Fruit fly (Drosophila melanogaster) whole organism, embryonic: ENCODE results near the gene mRRF2.

Experiments
- Antp ChIP-seq: fragments of 200-800 bp; sonication (Bioruptor generic); optimal IDR thresholded peaks from 3 replicates; lab custom pipeline; 2016; ENCODE audit warnings: missing biosample characterization, missing genetic modification characterization
- Asciz ChIP-seq: fragments of 200-800 bp; sonication (Bioruptor generic); optimal IDR thresholded peaks from 2 replicates; lab custom pipeline; 2017; ENCODE audit warnings: missing biosample characterization, mild to moderate bottlenecking, missing genetic modification characterization, missing genetic modification reagents
- CG11696 ChIP-seq: fragments of 200-800 bp; sonication (Bioruptor generic); IDR thresholded peaks from 2 replicates; pipeline ENCODE4 v1.3.6; 2022; ENCODE audit warnings: missing biosample characterization, missing genetic modification characterization
- CG1529 ChIP-seq: fragments of 200-800 bp; sonication (Bioruptor generic); optimal IDR thresholded peaks from 3 replicates; lab custom pipeline; 2018; ENCODE audit warnings: missing biosample characterization, missing genetic modification characterization
- CG15514 ChIP-seq: fragments of 200-800 bp; sonication (Bioruptor generic); optimal IDR thresholded peaks from 3 replicates; lab custom pipeline; 2017; ENCODE audit warnings: missing biosample characterization, missing genetic modification characterization, mild to moderate bottlenecking, moderate library complexity, missing genetic modification reagents
- CG15601 ChIP-seq: fragments of 200-800 bp; sonication (Bioruptor generic); optimal IDR thresholded peaks from 3 replicates; lab custom pipeline; 2019; ENCODE audit warnings: missing biosample characterization, mild to moderate bottlenecking, missing genetic modification characterization, moderate library complexity
- CG15696 ChIP-seq: fragments of 200-800 bp; sonication (Bioruptor generic); optimal IDR thresholded peaks from 2 replicates; lab custom pipeline; 2019; ENCODE audit warnings: missing biosample characterization, mild to moderate bottlenecking, missing genetic modification characterization, moderate library complexity
- CG16779 ChIP-seq: fragments of 200-800 bp; sonication (Bioruptor generic); IDR thresholded peaks from 2 replicates; pipeline ENCODE4 v1.3.6; 2022; ENCODE audit warnings: missing biosample characterization, missing genetic modification characterization
- CG16815 ChIP-seq: fragments of 200-800 bp; sonication (Bioruptor generic); optimal IDR thresholded peaks from 3 replicates; lab custom pipeline; 2017; ENCODE audit warnings: missing biosample characterization, mild to moderate bottlenecking, missing genetic modification characterization
- CG17829 ChIP-seq: fragments of 200-800 bp; optimal IDR thresholded peaks from 2 replicates; lab custom pipeline; 2019; ENCODE audit warnings: missing biosample characterization, mild to moderate bottlenecking, missing genetic modification characterization, moderate library complexity
- CG18262 ChIP-seq: fragments of 200-800 bp; optimal IDR thresholded peaks from 3 replicates; lab custom pipeline; 2019; ENCODE audit warnings: missing biosample characterization, mild to moderate bottlenecking, missing genetic modification characterization, moderate library complexity
- CG18476 ChIP-seq: fragments of 200-800 bp; sonication (Bioruptor generic); optimal IDR thresholded peaks from 2 replicates; lab custom pipeline; 2016; ENCODE audit warnings: missing biosample characterization, mild to moderate bottlenecking, missing genetic modification characterization
- CG2202 ChIP-seq: fragments of 200-800 bp; sonication (Bioruptor generic); optimal IDR thresholded peaks from 2 replicates; lab custom pipeline; 2018; ENCODE audit warnings: missing biosample characterization, mild to moderate bottlenecking, missing genetic modification characterization
- CG30020 ChIP-seq: fragments of 200-800 bp; optimal IDR thresholded peaks from 2 replicates; lab custom pipeline; 2019; ENCODE audit warnings: missing biosample characterization, mild to moderate bottlenecking, missing genetic modification characterization, moderate library complexity
- CG31365 ChIP-seq: fragments of 200-800 bp; sonication (Bioruptor generic); optimal IDR thresholded peaks from 2 replicates; lab custom pipeline; 2018; ENCODE audit warnings: missing biosample characterization, mild to moderate bottlenecking, missing genetic modification characterization
- CG5180 ChIP-seq: fragments of 200-800 bp; sonication (Bioruptor generic); optimal IDR thresholded peaks from 3 replicates; lab custom pipeline; 2017; ENCODE audit warnings: missing biosample characterization, missing genetic modification characterization, mild to moderate bottlenecking, moderate library complexity, missing genetic modification reagents
- CG6813 ChIP-seq: fragments of 200-800 bp; sonication (Bioruptor generic); optimal IDR thresholded peaks from 2 replicates; lab custom pipeline; 2017; ENCODE audit warnings: missing biosample characterization, missing genetic modification characterization, mild to moderate bottlenecking, moderate library complexity, missing genetic modification reagents
- CG7271 ChIP-seq: fragments of 200-800 bp; sonication (Bioruptor generic); optimal IDR thresholded peaks from 2 replicates; lab custom pipeline; 2018; ENCODE audit warnings: missing biosample characterization, mild to moderate bottlenecking, missing genetic modification characterization, moderate library complexity
- CG7372 ChIP-seq: fragments of 200-800 bp; sonication (Bioruptor generic); IDR thresholded peaks from 2 replicates; pipeline ENCODE4 v1.3.6; 2022; ENCODE audit warnings: missing biosample characterization, missing genetic modification characterization
- CG7556 ChIP-seq: fragments of 200-800 bp; sonication (Bioruptor generic); optimal IDR thresholded peaks from 2 replicates; lab custom pipeline; 2017; ENCODE audit warnings: missing biosample characterization, mild to moderate bottlenecking, missing genetic modification characterization
- CG7839 ChIP-seq: fragments of 200-800 bp; sonication (Bioruptor generic); optimal IDR thresholded peaks from 3 replicates; lab custom pipeline; 2018; ENCODE audit warnings: missing biosample characterization, mild to moderate bottlenecking, missing genetic modification characterization, moderate library complexity
- CG7987 ChIP-seq: fragments of 200-800 bp; sonication (Bioruptor generic); optimal IDR thresholded peaks from 2 replicates; lab custom pipeline; 2018; ENCODE audit warnings: missing biosample characterization, mild to moderate bottlenecking, missing genetic modification characterization, moderate library complexity
- CG8290 ChIP-seq, 3 experiments: fragments of 200-800 bp; sonication (Bioruptor generic); optimal IDR thresholded peaks; 2 replicates each; lab custom pipeline; 2016 to 2019; ENCODE audit warnings: missing biosample characterization in 3 of 3, missing genetic modification characterization in 3 of 3, mild to moderate bottlenecking in 2 of 3, moderate library complexity in 1 of 3
- CG9932 ChIP-seq: fragments of 200-800 bp; sonication (Bioruptor generic); IDR thresholded peaks from 2 replicates; pipeline ENCODE4 v1.3.6; 2022; ENCODE audit warnings: missing biosample characterization, missing genetic modification characterization
- CrebB ChIP-seq: fragments of 200-800 bp; sonication (Bioruptor generic); optimal IDR thresholded peaks from 3 replicates; lab custom pipeline; 2018; ENCODE audit warnings: missing biosample characterization, mild to moderate bottlenecking, missing genetic modification characterization
- Dip2 ChIP-seq: fragments of 200-800 bp; sonication (Bioruptor generic); IDR thresholded peaks from 2 replicates; pipeline ENCODE4 v1.3.6; 2022; ENCODE audit warnings: missing biosample characterization, missing genetic modification characterization
- MBD-R2 ChIP-seq: fragments of 200-800 bp; sonication (Bioruptor generic); IDR thresholded peaks from 2 replicates; pipeline ENCODE4 v1.3.6; 2022; ENCODE audit warnings: missing biosample characterization, missing genetic modification characterization
- MESR4 ChIP-seq: fragments of 200-800 bp; sonication (Bioruptor generic); optimal IDR thresholded peaks from 2 replicates; lab custom pipeline; 2018; ENCODE audit warnings: missing biosample characterization, mild to moderate bottlenecking, missing genetic modification characterization, moderate library complexity
- Nf-YB ChIP-seq: fragments of 200-800 bp; sonication (Bioruptor generic); optimal IDR thresholded peaks from 3 replicates; lab custom pipeline; 2019; ENCODE audit warnings: missing biosample characterization, mild to moderate bottlenecking, missing genetic modification characterization, moderate library complexity
- PHDP ChIP-seq: fragments of 200-800 bp; sonication (Bioruptor generic); optimal IDR thresholded peaks from 3 replicates; lab custom pipeline; 2018; ENCODE audit warnings: missing biosample characterization, mild to moderate bottlenecking, missing genetic modification characterization, moderate library complexity
- Ptx1 ChIP-seq: fragments of 200-800 bp; sonication (Bioruptor generic); IDR thresholded peaks from 2 replicates; pipeline ENCODE4 v1.3.6; 2022; ENCODE audit warnings: missing biosample characterization, missing genetic modification characterization
- TFAM ChIP-seq: fragments of 200-800 bp; sonication (Bioruptor generic); optimal IDR thresholded peaks from 2 replicates; lab custom pipeline; 2017; ENCODE audit warnings: missing biosample characterization, missing genetic modification characterization, inconsistent platforms
- Xrp1 ChIP-seq: fragments of 200-800 bp; sonication (Bioruptor generic); IDR thresholded peaks from 2 replicates; pipeline ENCODE4 v1.3.6; 2022; ENCODE audit warnings: missing biosample characterization, missing genetic modification characterization
- cad ChIP-seq: fragments of >200 bp; optimal IDR thresholded peaks from 2 replicates; lab custom pipeline; 2017; ENCODE audit warnings: missing biosample characterization, missing genetic modification characterization
- cas ChIP-seq: fragments of 200-800 bp; sonication (Bioruptor generic); IDR thresholded peaks from 2 replicates; pipeline ENCODE4 v1.3.6; 2022; ENCODE audit warnings: missing biosample characterization, missing genetic modification characterization
- chn ChIP-seq: fragments of 200-800 bp; sonication (Bioruptor generic); optimal IDR thresholded peaks from 2 replicates; lab custom pipeline; 2016; ENCODE audit warnings: missing biosample characterization, missing genetic modification characterization
- dmrt11E ChIP-seq: fragments of 200-800 bp; sonication (Bioruptor generic); optimal IDR thresholded peaks from 3 replicates; lab custom pipeline; 2018; ENCODE audit warnings: missing biosample characterization, mild to moderate bottlenecking, missing genetic modification characterization, moderate library complexity
- fd3F ChIP-seq: fragments of 200-800 bp; sonication (Bioruptor generic); optimal IDR thresholded peaks from 2 replicates; lab custom pipeline; 2018; ENCODE audit warnings: missing biosample characterization, mild to moderate bottlenecking, missing genetic modification characterization, moderate library complexity
- kni ChIP-seq: fragments of 200-800 bp; sonication (Bioruptor generic); optimal IDR thresholded peaks from 3 replicates; lab custom pipeline; 2017; ENCODE audit warnings: mild to moderate bottlenecking, missing biosample characterization, missing genetic modification reagents, missing genetic modification characterization
- lab ChIP-seq: fragments of 200-800 bp; sonication (Bioruptor generic); optimal IDR thresholded peaks from 3 replicates; lab custom pipeline; 2017; ENCODE audit warnings: missing biosample characterization, missing genetic modification characterization, mild to moderate bottlenecking, moderate library complexity, missing genetic modification reagents
- mld ChIP-seq: fragments of 200-800 bp; sonication (Bioruptor generic); IDR thresholded peaks from 3 replicates; pipeline ENCODE4 v1.3.6; 2022; ENCODE audit warnings: missing biosample characterization, missing genetic modification characterization; ENCODE audit not compliant: partially characterized antibody
- odd ChIP-seq: fragments of 200-800 bp; sonication (Bioruptor generic); optimal IDR thresholded peaks from 2 replicates; lab custom pipeline; 2017; ENCODE audit warnings: missing biosample characterization, mild to moderate bottlenecking, missing genetic modification characterization
- org-1 ChIP-seq: fragments of 200-800 bp; sonication (Bioruptor generic); optimal IDR thresholded peaks from 2 replicates; lab custom pipeline; 2017; ENCODE audit warnings: missing biosample characterization, missing genetic modification characterization
- otp ChIP-seq: fragments of 200-800 bp; sonication (Bioruptor generic); IDR thresholded peaks from 3 replicates; pipeline ENCODE4, ENCODE4 v1.3.6; 2022; ENCODE audit warnings: missing biosample characterization, missing genetic modification characterization
- run ChIP-seq: fragments of 200-800 bp; sonication (Bioruptor generic); optimal IDR thresholded peaks from 3 replicates; lab custom pipeline; 2018; ENCODE audit warnings: missing biosample characterization, mild to moderate bottlenecking, missing genetic modification characterization
- stc ChIP-seq: fragments of 200-800 bp; sonication (Bioruptor generic); IDR thresholded peaks from 2 replicates; pipeline ENCODE4 v1.3.6; 2022; ENCODE audit warnings: missing biosample characterization, missing genetic modification characterization
- tll ChIP-seq, 2 experiments: fragments of 200-800 bp in 1 of 2; fragments of >200 bp in 1 of 2; sonication (Bioruptor generic) in 1 of 2; optimal IDR thresholded peaks; 2 replicates each; lab custom pipeline; 2017 to 2019; ENCODE audit warnings: missing biosample characterization in 2 of 2, missing genetic modification characterization in 2 of 2, mild to moderate bottlenecking in 1 of 2, moderate library complexity in 1 of 2
- twi ChIP-seq: fragments of 200-800 bp; optimal IDR thresholded peaks from 2 replicates; lab custom pipeline; 2019; ENCODE audit warnings: missing biosample characterization, mild to moderate bottlenecking, missing genetic modification characterization, moderate library complexity
- zfh1 ChIP-seq: fragments of 200-800 bp; sonication (Bioruptor generic); IDR thresholded peaks from 3 replicates; pipeline ENCODE4 v1.3.6; 2022; ENCODE audit warnings: missing biosample characterization, missing genetic modification characterization

mRRF2 gene

DNA sequence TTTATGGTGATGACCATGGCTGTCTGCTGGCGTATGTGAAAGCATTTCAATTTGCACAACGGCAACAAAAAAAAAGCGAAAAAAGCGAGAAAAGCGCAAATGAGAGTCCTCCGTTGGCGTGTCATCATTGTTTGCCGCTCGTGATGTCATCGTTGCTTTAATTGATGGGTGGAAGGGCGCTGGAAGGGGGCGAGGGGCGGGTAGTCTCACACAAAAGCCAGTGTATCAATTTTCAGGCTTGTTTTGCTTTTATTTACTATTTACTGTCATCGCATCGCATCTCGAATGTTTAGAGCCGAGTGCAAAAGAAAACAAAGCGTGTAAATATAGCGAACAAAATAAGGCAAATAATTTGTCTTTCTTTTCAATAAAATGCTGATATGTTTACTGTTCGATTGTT is 24.2 kb upstream of the mRRF2 start (continued):
- TF ChIP-seq CG6813 (GFP tag; lab: Kevin White, UChicago) (peak; percentile 72), run (peak; percentile 16), CG2202 (tag; lab: Kevin White, UChicago) (peak; percentile 44), org-1 (GFP tag; lab: Kevin White, UChicago) (peak; percentile 33), zfh1 (GFP tag; lab: Robert Waterston, UW) (0 out of 3 replicates have a peak, but pooled peaks have one; percentile 10), CG16779 (no peak), fd3F (no peak), lab (GFP tag; lab: Kevin White, UChicago) (peak; percentile 65), CG7372 (GFP tag; lab: Robert Waterston, UW) (no peak), otp (GFP tag; lab: Robert Waterston, UW) (0 out of 3 replicates have a peak, but pooled peaks have one; percentile 55), CG17829 (tag; lab: Kevin White, UChicago) (no peak), CG7556 (peak; percentile 15), Dip2 (GFP tag; lab: Robert Waterston, UW) (no peak), tll (GFP tag; optimal IDR thresholded peaks at IDR 0.05; lab: Kevin White, UChicago) (no peak), CG7987 (GFP tag; lab: Kevin White, UChicago) (peak; percentile 77), CG15696 (tag; lab: Kevin White, UChicago) (peak; percentile 45), CG1529 (GFP tag; lab: Kevin White, UChicago) (peak; percentile 65), CG7271 (tag; lab: Kevin White, UChicago) (peak; percentile 62), CG11696 (GFP tag; lab: Robert Waterston, UW) (no peak), cas (GFP tag; lab: Robert Waterston, UW) (no peak), cad (GFP tag; lab: Kevin White, UChicago) (no peak), CrebB (tag; lab: Kevin White, UChicago) (peak; percentile 50), CG18476 (no peak), CG16815 (GFP tag; lab: Kevin White, UChicago) (no peak), CG18262 (tag; lab: Kevin White, UChicago) (peak; percentile 40), CG8290 (GFP tag; optimal IDR thresholded peaks at IDR 0.05; lab: Kevin White, UChicago) (no peak), CG8290 (tag; optimal IDR thresholded peaks at IDR 0.05; lab: Kevin White, UChicago) (peak in 1 of 2 experiments; percentile 63), Ptx1 (no peak), Xrp1 (GFP tag; lab: Robert Waterston, UW) (peak; percentile 51), CG31365 (peak; percentile 3), CG15514 (GFP tag; lab: Kevin White, UChicago) (peak; percentile 12), MBD-R2 (GFP tag; lab: Robert Waterston, UW) (no peak), PHDP (tag; lab: Kevin White, UChicago) (peak; percentile 72), TFAM (GFP tag; lab: Kevin White, UChicago) (peak; percentile 39), stc (GFP tag; lab: Robert Waterston, UW) (peak; percentile 52; the same call in 1 of the 2 replicates), MESR4 (GFP tag; lab: Kevin White, UChicago) (no peak), Asciz (GFP tag; lab: Kevin White, UChicago) (peak; percentile 85), CG7839 (tag; lab: Kevin White, UChicago) (peak; percentile 5), Nf-YB (GFP tag; lab: Kevin White, UChicago) (peak; percentile 8), CG30020 (no peak), CG9932 (GFP tag; lab: Robert Waterston, UW) (no peak), CG15601 (tag; lab: Kevin White, UChicago) (peak; percentile 51), chn (GFP tag; lab: Kevin White, UChicago) (no peak), CG5180 (peak; percentile 45), dmrt11E (tag; lab: Kevin White, UChicago) (peak; percentile 50), twi (tag; lab: Kevin White, UChicago) (no peak), mld (GFP tag; lab: Robert Waterston, UW) (no peak), Antp (no peak), kni (GFP tag; lab: Kevin White, UChicago) (no peak), odd (peak; percentile 13)
